Worm (Caenorhabditis elegans) whole organism, midembryonic: ENCODE data around the gene F37B4.10.

Experiments
- T22C8.4 ChIP-seq: fragments of 200-800 bp; sonication (Bioruptor generic); IDR thresholded peaks from 2 replicates; pipeline ENCODE4 v1.3.6; 2022; ENCODE audit warnings: missing genetic modification characterization, missing compliant biosample characterization
- cog-1 ChIP-seq: sonication (generic microtip); optimal IDR thresholded peaks from 2 replicates; lab custom pipeline; 2016; ENCODE audit warnings: missing genetic modification characterization, missing compliant biosample characterization
- flt-1 ChIP-seq: fragments of 200-800 bp; sonication (Bioruptor generic); IDR thresholded peaks from 2 replicates; pipeline ENCODE4 v1.3.6; 2022; ENCODE audit warnings: missing genetic modification characterization, missing compliant biosample characterization
- klf-2 ChIP-seq: fragments of 200-800 bp; sonication (Bioruptor generic); conservative IDR thresholded peaks from 2 replicates; pipeline ENCODE4 v1.3.6; 2022; ENCODE audit warnings: missing genetic modification reagents, missing genetic modification characterization, missing compliant biosample characterization
- med-1 ChIP-seq: sonication (generic microtip); optimal IDR thresholded peaks from 2 replicates; lab custom pipeline; 2017; ENCODE audit warnings: missing genetic modification characterization, mild to moderate bottlenecking, missing compliant biosample characterization, antibody characterized with exemption, missing genetic modification reagents; ENCODE audit not compliant: insufficient read depth
- ref-1 ChIP-seq: fragments of 200-800 bp; sonication (Bioruptor generic); conservative IDR thresholded peaks from 2 replicates; pipeline ENCODE4 v1.3.6; 2022; ENCODE audit warnings: missing genetic modification reagents, missing genetic modification characterization, missing compliant biosample characterization
- tab-1 ChIP-seq: fragments of 200-800 bp; sonication (Bioruptor generic); IDR thresholded peaks from 2 replicates; pipeline ENCODE4 v1.3.6; 2022; ENCODE audit warnings: missing genetic modification characterization, missing compliant biosample characterization
- ztf-23 ChIP-seq: fragments of 200-800 bp; sonication (Bioruptor generic); IDR thresholded peaks from 2 replicates; pipeline ENCODE4 v1.3.6; 2022; ENCODE audit warnings: missing genetic modification reagents, missing genetic modification characterization, missing compliant biosample characterization
- ztf-29 ChIP-seq: fragments of 200-800 bp; sonication (Bioruptor generic); IDR thresholded peaks from 2 replicates; pipeline ENCODE4 v1.3.6; 2022; ENCODE audit warnings: missing genetic modification reagents, missing genetic modification characterization, missing compliant biosample characterization

F37B4.10 gene

DNA sequence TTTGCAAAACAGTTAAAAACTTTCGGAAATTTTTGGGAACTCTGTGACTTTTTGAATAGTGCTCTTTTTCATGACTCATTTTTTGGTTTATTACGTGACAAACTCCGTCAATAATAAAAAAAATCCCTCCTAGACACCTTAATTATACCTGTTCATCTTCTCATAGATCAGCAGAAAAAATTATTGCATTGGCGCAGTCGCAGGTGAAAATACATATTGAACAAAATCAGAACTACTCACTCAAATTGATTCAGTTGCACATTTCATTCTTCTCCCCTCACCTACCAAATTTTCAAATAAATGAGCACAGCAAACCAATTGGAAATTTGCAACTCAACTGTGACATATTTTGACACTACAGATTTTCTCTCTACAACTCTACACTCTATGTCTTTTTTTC is 15.6 kb upstream of the F37B4.10 start, which contains the start of gene srh-127:
Gene srh-127, plus strand, starts transcription at position 301 of the 400 bp plus-strand sequence.
- TF ChIP-seq cog-1 (tag; lab: Kevin White, UChicago) (no peak), T22C8.4 (GFP tag; lab: Robert Waterston, UW) (no peak), ztf-23 (no peak), med-1 (no peak), klf-2 (no peak), ref-1 (GFP tag; lab: Robert Waterston, UW) (no peak)

DNA sequence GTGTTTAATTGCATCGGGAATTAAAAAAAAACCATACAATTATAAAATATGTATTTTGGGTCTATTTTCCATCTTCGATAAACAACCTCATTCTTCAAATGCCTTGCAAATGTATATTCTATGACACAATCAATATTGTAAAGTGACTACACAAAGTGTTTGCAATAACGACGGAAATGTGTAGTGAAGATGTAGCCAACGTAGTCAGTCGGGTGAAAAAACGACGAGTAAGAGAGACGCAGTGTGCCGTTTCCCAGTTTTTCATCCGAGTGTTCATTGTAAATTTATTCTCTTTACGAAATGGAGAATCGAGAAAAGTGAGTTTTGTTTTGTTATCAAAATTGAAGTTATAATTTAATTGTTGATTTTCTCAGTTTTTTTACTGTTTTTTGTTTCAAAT is 14.5 kb upstream of the F37B4.10 start, which contains the start of gene F37B4.15:
Gene F37B4.15, plus strand, starts transcription at position 301 of the 400 bp plus-strand sequence.
- TF ChIP-seq T22C8.4 (GFP tag; lab: Robert Waterston, UW) (no peak), tab-1 (GFP tag; lab: Robert Waterston, UW) (no peak), klf-2 (no peak), cog-1 (tag; lab: Kevin White, UChicago) (no peak), ztf-23 (no peak), med-1 (no peak), ref-1 (GFP tag; lab: Robert Waterston, UW) (no peak), flt-1 (no peak), ztf-29 (GFP tag; lab: Robert Waterston, UW) (no peak)

DNA sequence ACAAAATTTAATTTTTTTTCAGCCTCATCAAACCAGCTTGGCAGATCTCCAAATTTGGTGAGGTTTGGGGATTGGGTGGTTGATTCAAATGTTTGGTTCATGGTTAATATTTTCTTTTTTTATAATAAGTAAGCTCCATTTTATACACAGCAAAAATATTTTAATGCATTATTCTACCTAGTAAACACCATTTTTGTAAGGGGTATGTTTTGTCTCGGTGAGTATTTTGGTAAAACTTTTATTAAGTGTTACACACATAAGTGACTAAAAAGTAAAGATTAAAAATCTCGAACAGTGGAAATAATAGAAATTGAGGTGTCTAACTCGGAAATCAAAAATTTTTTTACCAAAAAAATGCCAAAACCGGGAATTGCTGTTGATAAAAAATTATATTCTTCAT is 11.3 kb upstream of the F37B4.10 start, which contains the start of gene srw-4:
Gene srw-4, minus strand, starts transcription at position 101 of the 400 bp plus-strand sequence.
- TF ChIP-seq cog-1 (tag; lab: Kevin White, UChicago) (no peak), med-1 (no peak), tab-1 (GFP tag; lab: Robert Waterston, UW) (no peak), ref-1 (GFP tag; lab: Robert Waterston, UW) (no peak), ztf-23 (no peak), flt-1 (no peak), klf-2 (no peak), ztf-29 (GFP tag; lab: Robert Waterston, UW) (no peak), T22C8.4 (GFP tag; lab: Robert Waterston, UW) (no peak)

DNA sequence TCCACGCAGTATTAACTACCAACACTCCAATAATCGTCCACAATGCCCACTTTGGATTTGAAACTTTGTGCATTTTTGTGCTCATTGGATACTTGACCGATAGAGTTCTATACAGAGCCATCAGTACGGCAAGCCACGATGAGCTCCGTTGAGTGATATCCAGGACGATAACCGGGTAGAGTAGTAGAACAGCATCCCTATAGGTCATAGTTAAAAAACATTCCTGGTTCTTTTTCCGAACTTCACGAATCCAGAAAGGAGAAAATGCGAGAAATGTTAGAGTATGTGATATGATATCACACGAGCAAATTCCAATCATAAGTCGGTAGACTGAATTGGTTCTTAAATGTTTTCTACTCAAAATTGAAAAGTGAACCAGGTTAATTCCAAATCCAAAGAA is 10.9 kb upstream of the F37B4.10 start:
- TF ChIP-seq ztf-23 (no peak), tab-1 (GFP tag; lab: Robert Waterston, UW) (no peak), cog-1 (tag; lab: Kevin White, UChicago) (no peak), ztf-29 (GFP tag; lab: Robert Waterston, UW) (no peak), T22C8.4 (GFP tag; lab: Robert Waterston, UW) (no peak), med-1 (no peak), flt-1 (no peak), ref-1 (GFP tag; lab: Robert Waterston, UW) (no peak), klf-2 (no peak)

DNA sequence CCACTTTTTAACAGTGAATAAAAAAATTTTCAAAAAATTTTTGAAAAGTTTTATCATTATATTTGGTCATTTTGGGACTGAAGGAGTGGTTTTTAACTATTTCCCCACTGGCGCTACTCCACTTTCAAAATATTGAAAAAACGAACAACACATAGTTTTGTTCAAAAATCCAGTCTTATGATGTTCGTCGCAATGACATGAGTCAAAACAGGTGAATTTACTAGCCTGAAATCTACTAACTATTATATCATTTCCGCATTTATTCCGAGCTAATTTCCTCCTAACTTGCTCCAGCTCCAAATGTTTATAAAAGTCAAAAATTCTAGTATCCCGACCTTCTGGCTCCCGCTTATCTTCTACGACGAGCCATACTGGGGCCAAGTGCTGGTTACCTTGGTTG is 7.0 kb upstream of the F37B4.10 start, which contains the start of gene sre-24:
Gene sre-24, plus strand, starts transcription at position 301 of the 400 bp plus-strand sequence.
- no peak for TF ChIP-seq T22C8.4 (GFP tag; lab: Robert Waterston, UW)
- TF ChIP-seq flt-1: no peak
- no peak for TF ChIP-seq tab-1 (GFP tag; lab: Robert Waterston, UW)
- TF ChIP-seq ztf-29 (GFP tag; lab: Robert Waterston, UW): no peak
- no peak for TF ChIP-seq cog-1 (tag; lab: Kevin White, UChicago)
- no peak for TF ChIP-seq ref-1 (GFP tag; lab: Robert Waterston, UW)
- TF ChIP-seq ztf-23: no peak
- TF ChIP-seq med-1: no peak
- no peak for TF ChIP-seq klf-2

DNA sequence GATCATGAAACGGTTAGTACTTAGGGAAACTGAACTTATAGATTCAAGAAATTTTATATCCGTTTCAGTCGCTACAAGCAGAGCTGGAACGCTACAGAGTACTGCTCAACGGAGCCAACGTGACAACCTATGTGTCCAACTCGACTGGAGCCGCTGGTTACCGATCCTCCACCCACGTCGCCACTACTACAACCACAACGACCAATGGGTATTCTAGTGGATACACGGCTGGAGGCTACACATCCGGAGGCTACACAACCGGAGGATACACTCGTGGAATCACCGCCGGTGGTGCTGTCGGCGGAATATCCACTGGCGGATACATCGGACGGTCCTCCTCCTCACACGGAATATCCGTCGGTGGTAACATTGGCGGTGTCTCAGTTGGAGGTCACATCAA is 5.7 kb upstream of the F37B4.10 start:
- no peak for TF ChIP-seq ref-1 (GFP tag; lab: Robert Waterston, UW)

DNA sequence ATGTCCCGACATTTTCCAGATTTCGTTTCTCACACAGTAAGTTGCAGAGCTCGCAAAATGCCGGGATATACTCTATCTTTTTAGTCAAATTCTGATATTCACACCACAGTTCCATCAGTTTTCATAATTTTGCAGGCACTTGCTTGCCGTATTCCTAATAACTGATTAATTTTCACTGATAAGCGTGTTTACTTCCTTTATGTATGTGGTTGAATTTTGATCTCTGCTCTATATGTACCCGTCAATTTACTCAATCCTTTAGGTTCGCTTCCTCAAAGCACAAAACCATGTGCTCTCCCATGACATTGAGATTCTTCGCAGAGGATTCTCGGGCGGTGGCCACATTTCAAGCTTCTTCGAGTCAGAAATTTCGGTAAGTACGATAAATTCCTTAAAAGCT is 4.2 kb upstream of the F37B4.10 start:
- TF ChIP-seq cog-1 (tag; lab: Kevin White, UChicago): no peak
- no peak for TF ChIP-seq ztf-23
- TF ChIP-seq tab-1 (GFP tag; lab: Robert Waterston, UW): no peak
- no peak for TF ChIP-seq med-1
- no peak for TF ChIP-seq ztf-29 (GFP tag; lab: Robert Waterston, UW)
- no peak for TF ChIP-seq T22C8.4 (GFP tag; lab: Robert Waterston, UW)
- TF ChIP-seq flt-1: no peak
- no peak for TF ChIP-seq ref-1 (GFP tag; lab: Robert Waterston, UW)
- no peak for TF ChIP-seq klf-2

DNA sequence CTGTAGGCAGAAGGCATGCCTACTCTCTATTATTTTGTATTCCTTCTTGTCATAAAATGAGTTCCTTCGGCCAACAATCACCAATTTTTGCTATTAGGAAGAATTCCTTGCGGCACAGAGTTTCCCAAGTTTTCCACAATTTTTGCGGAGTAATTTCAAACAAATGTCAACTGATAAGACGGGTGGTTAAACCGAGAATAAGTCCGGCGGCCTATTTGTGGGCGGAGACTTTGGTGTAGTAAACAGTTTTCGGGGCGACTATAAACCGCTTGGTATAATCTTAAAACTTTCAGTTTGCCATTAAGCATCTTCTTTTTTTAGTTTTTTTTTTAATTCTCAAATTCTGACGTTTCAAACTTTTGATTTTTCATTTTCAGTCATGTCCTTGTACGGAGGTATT is 3.6 kb upstream of the F37B4.10 start, which contains the start of gene ifc-1:
Gene ifc-1, plus strand, starts transcription at position 378 of the 400 bp plus-strand sequence.
- no peak for TF ChIP-seq ztf-23
- TF ChIP-seq ref-1 (GFP tag; lab: Robert Waterston, UW): no peak
- TF ChIP-seq klf-2: no peak
- no peak for TF ChIP-seq cog-1 (tag; lab: Kevin White, UChicago)
- no peak for TF ChIP-seq ztf-29 (GFP tag; lab: Robert Waterston, UW)
- no peak for TF ChIP-seq flt-1
- no peak for TF ChIP-seq tab-1 (GFP tag; lab: Robert Waterston, UW)
- TF ChIP-seq med-1: no peak
- TF ChIP-seq T22C8.4 (GFP tag; lab: Robert Waterston, UW): no peak

DNA sequence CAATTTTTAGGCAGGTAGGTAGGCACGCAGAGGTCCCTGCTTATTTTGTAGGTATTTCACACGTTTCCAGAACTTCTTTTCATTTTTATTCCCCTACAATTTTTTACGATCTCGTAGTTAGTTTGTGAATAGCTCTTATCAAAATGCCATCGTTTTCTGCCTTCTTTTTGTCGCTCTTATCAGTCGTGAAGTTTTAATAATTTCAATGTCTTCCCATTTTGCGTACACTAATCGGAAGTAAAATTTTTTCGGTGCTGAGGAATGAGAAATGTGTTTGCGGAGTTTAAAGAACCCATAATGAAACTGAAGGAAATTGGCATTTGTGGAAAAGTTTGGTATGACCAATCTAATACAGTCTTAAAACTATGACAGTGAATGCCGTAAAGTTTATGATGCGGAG is 2.9 kb upstream of the F37B4.10 start:
- TF ChIP-seq T22C8.4 (GFP tag; lab: Robert Waterston, UW) (no peak), ztf-23 (no peak), tab-1 (GFP tag; lab: Robert Waterston, UW) (no peak), cog-1 (tag; lab: Kevin White, UChicago) (no peak), flt-1 (no peak), med-1 (no peak), ztf-29 (GFP tag; lab: Robert Waterston, UW) (no peak), ref-1 (GFP tag; lab: Robert Waterston, UW) (no peak), klf-2 (no peak)

DNA sequence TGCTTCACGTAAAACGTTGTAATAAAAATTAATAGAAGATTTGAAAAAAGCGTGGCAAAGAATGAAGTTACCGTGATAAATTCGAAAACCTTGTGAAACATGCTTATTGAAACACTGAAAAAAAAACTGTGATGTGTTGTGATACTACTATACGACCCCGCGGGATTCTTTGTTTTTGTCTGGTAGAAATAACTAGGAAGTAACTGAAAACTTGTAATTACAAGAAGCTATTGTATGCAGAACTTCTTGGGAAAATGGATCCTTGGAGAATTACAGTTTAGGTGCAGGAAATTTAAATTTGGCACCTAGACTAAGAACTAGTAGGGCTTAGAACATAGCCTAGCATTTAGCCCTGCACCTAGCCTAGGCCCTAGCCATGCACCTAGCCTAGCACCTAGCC is 2.4 kb upstream of the F37B4.10 start, which contains the start of gene str-39:
Gene str-39, minus strand, starts transcription at position 101 of the 400 bp plus-strand sequence.
- TF ChIP-seq ztf-29 (GFP tag; lab: Robert Waterston, UW): no peak
- no peak for TF ChIP-seq ztf-23
- no peak for TF ChIP-seq med-1
- TF ChIP-seq klf-2: no peak
- no peak for TF ChIP-seq cog-1 (tag; lab: Kevin White, UChicago)
- TF ChIP-seq flt-1: no peak
- TF ChIP-seq T22C8.4 (GFP tag; lab: Robert Waterston, UW): no peak
- TF ChIP-seq ref-1 (GFP tag; lab: Robert Waterston, UW): no peak
- no peak for TF ChIP-seq tab-1 (GFP tag; lab: Robert Waterston, UW)
